Fruit fly (Drosophila melanogaster) whole organism, embryonic: ENCODE measurements around the gene Muted.

Source experiments
- fru ChIP-seq: fragments of >200 bp; optimal IDR thresholded peaks from 2 replicates; lab custom pipeline; 2017
- otp ChIP-seq: fragments of 200-800 bp; sonication (Bioruptor generic); IDR thresholded peaks from 3 replicates; pipeline ENCODE4, ENCODE4 v1.3.6; 2022; ENCODE audit warnings: missing biosample characterization, missing genetic modification characterization
- zen ChIP-seq: fragments of 200-800 bp; sonication (Bioruptor generic); optimal IDR thresholded peaks from 3 replicates; lab custom pipeline; 2018; ENCODE audit warnings: missing biosample characterization, mild to moderate bottlenecking, missing genetic modification characterization, moderate library complexity

- TF ChIP-seq fru (lab: Kevin White, UChicago), result no peak
- no peak for TF ChIP-seq zen (tag; lab: Kevin White, UChicago)
- no peak for TF ChIP-seq otp
Measured at dm6 chr3R:22402355-22402754, 39.9 kb downstream of the Muted start, which contains the start of gene CG13856.
